Fruit fly (Drosophila melanogaster): ENCODE data around the gene cocoon.

The cocoon gene

dm6 chr3L:15493886-15494598 is 20.1 kb upstream of the cocoon start (continued):
- TF ChIP-seq CG6654 (GFP tag; optimal IDR thresholded peaks at IDR 0.05) (peak; percentile 16), D19A (tag; optimal IDR thresholded peaks at IDR 0.05) (peak; percentile 33), sug (tag; optimal IDR thresholded peaks at IDR 0.05) (peak; percentile 7), BEAF-32 (GFP tag; optimal IDR thresholded peaks at IDR 0.05) (no peak), CG11504 (tag; optimal IDR thresholded peaks at IDR 0.05) (peak; percentile 70), CG10147 (GFP tag; optimal IDR thresholded peaks at IDR 0.05) (peak; percentile 15), CG8924 (tag; optimal IDR thresholded peaks at IDR 0.05) (peak; percentile 35), CG8388 (GFP tag; optimal IDR thresholded peaks at IDR 0.05) (peak; percentile 21), phol (tag; optimal IDR thresholded peaks at IDR 0.05) (peak; percentile 36), CG31224 (GFP tag; IDR thresholded peaks at IDR 0.05) (no peak), HLH54F (GFP tag; optimal IDR thresholded peaks at IDR 0.05) (no peak), CG34422 (GFP tag; IDR thresholded peaks at IDR 0.05) (peak; percentile 60; the same call in 1 of the 3 replicates), onecut (GFP tag; IDR thresholded peaks at IDR 0.05) (no peak), D19B (GFP tag; optimal IDR thresholded peaks at IDR 0.05) (peak; percentile 3), eve (GFP tag; optimal IDR thresholded peaks at IDR 0.05) (no peak), CG15514 (GFP tag; optimal IDR thresholded peaks at IDR 0.05) (no peak), al (GFP tag; IDR thresholded peaks at IDR 0.05) (0 out of 2 replicates have a peak, but pooled peaks have one; percentile 24), org-1 (GFP tag; optimal IDR thresholded peaks at IDR 0.05) (no peak), Mrtf (GFP tag; IDR thresholded peaks at IDR 0.05) (no peak), Ada2b (GFP tag; IDR thresholded peaks at IDR 0.05) (0 out of 2 replicates have a peak, but pooled peaks have one; percentile 36), fru (optimal IDR thresholded peaks at IDR 0.05) (no peak), E2f1 (GFP tag; IDR thresholded peaks at IDR 0.05) (peak; percentile 34; the same call in 1 of the 2 replicates), CG3847 (GFP tag; IDR thresholded peaks at IDR 0.05) (no peak; the same call in 1 of the 2 replicates), Fer1 (GFP tag; optimal IDR thresholded peaks at IDR 0.05) (peak; percentile 28), CG6765 (GFP tag; optimal IDR thresholded peaks at IDR 0.05) (no peak), CG6689 (GFP tag; IDR thresholded peaks at IDR 0.05) (0 out of 2 replicates have a peak, but pooled peaks have one; percentile 9), CG3163 (GFP tag; optimal IDR thresholded peaks at IDR 0.05) (peak; percentile 96), chinmo (GFP tag; IDR thresholded peaks at IDR 0.05; ENCODE audit: partially characterized antibody) (0 out of 4 replicates have a peak, but pooled peaks have one; percentile 12), CG8359 (GFP tag; optimal IDR thresholded peaks at IDR 0.05; ENCODE audit: borderline replicate concordance) (peak; percentile 13), CG17385 (GFP tag; optimal IDR thresholded peaks at IDR 0.05) (no peak), ap (GFP tag; IDR thresholded peaks at IDR 0.05) (0 out of 2 replicates have a peak, but pooled peaks have one; percentile 37), ATbp (GFP tag; optimal IDR thresholded peaks at IDR 0.05) (peak; percentile 40), pros (GFP tag; optimal IDR thresholded peaks at IDR 0.05) (no peak), Aef1 (GFP tag; IDR thresholded peaks at IDR 0.05) (peak; percentile 23; the same call in 2 of the 3 replicates), lmd (GFP tag; IDR thresholded peaks at IDR 0.05) (peak; percentile 41; the same call in 1 of the 2 replicates), CG7556 (GFP tag; optimal IDR thresholded peaks at IDR 0.05) (peak; percentile 48), Jarid2 (GFP tag; optimal IDR thresholded peaks at IDR 0.05) (peak; percentile 3), CG2889 (GFP tag; IDR thresholded peaks at IDR 0.05) (no peak), CG12744 (GFP tag; optimal IDR thresholded peaks at IDR 0.05) (no peak), CG18764 (GFP tag; optimal IDR thresholded peaks at IDR 0.05) (peak; percentile 77), pan (optimal IDR thresholded peaks at IDR 0.05) (no peak), pan (GFP tag; optimal IDR thresholded peaks at IDR 0.05 in 1 of 2, IDR thresholded peaks at IDR 0.05 in 1 of 2) (peak in 1 of 2 experiments; percentile 12), Med (GFP tag) (no peak), CG4820 (GFP tag; optimal IDR thresholded peaks at IDR 0.05) (peak; percentile 50), CG12299 (tag; optimal IDR thresholded peaks at IDR 0.05) (no peak), Sox100B (GFP tag; optimal IDR thresholded peaks at IDR 0.05) (peak; percentile 65), CG6254 (GFP tag; optimal IDR thresholded peaks at IDR 0.05) (peak; percentile 8), CG10979 (tag; optimal IDR thresholded peaks at IDR 0.05) (no peak), ind (GFP tag; optimal IDR thresholded peaks at IDR 0.05) (no peak)
